Fruit fly (Drosophila melanogaster) whole organism, adult: ENCODE results near the gene Tsp3A.
A peak's percentile ranks its signal among the peaks of the same experiment; 100 is the strongest.

ENCODE experiments used
- CG11617 ChIP-seq: fragments of 200-800 bp; sonication (Bioruptor generic); optimal IDR thresholded peaks from 2 replicates; lab custom pipeline; 2017; ENCODE audit warnings: mild to moderate bottlenecking, missing biosample characterization, missing genetic modification reagents, missing genetic modification characterization
- CG12768 ChIP-seq: fragments of 200-800 bp; sonication (Bioruptor generic); optimal IDR thresholded peaks from 2 replicates; lab custom pipeline; 2017; ENCODE audit warnings: missing biosample characterization, missing genetic modification characterization, mild to moderate bottlenecking, moderate library complexity, missing genetic modification reagents
- CG14711 ChIP-seq: fragments of 200-800 bp; sonication (Bioruptor generic); optimal IDR thresholded peaks from 2 replicates; lab custom pipeline; 2018; ENCODE audit warnings: missing biosample characterization, mild to moderate bottlenecking, missing genetic modification characterization, moderate library complexity
- CG1620 ChIP-seq: fragments of 200-800 bp; sonication (Bioruptor generic); optimal IDR thresholded peaks from 2 replicates; lab custom pipeline; 2016; ENCODE audit warnings: missing biosample characterization, missing genetic modification characterization
- CG33017 ChIP-seq: fragments of 200-800 bp; sonication (Bioruptor generic); optimal IDR thresholded peaks from 2 replicates; lab custom pipeline; 2018; ENCODE audit warnings: missing biosample characterization, mild to moderate bottlenecking, missing genetic modification characterization, moderate library complexity
- CG5204 ChIP-seq: fragments of 200-800 bp; sonication (Bioruptor generic); optimal IDR thresholded peaks from 2 replicates; lab custom pipeline; 2016; ENCODE audit warnings: missing biosample characterization, missing genetic modification characterization
- CG7045 ChIP-seq: fragments of 200-800 bp; sonication (Bioruptor generic); optimal IDR thresholded peaks from 2 replicates; lab custom pipeline; 2017; ENCODE audit warnings: missing biosample characterization, mild to moderate bottlenecking, missing genetic modification characterization
- CG7101 ChIP-seq: fragments of 200-800 bp; sonication (Bioruptor generic); optimal IDR thresholded peaks from 2 replicates; lab custom pipeline; 2018; ENCODE audit warnings: missing biosample characterization, mild to moderate bottlenecking, missing genetic modification characterization, moderate library complexity
- Clk ChIP-seq: fragments of 200-800 bp; sonication (Bioruptor generic); optimal IDR thresholded peaks from 2 replicates; lab custom pipeline; 2017; ENCODE audit warnings: missing biosample characterization, missing genetic modification characterization
- Crg-1 ChIP-seq: fragments of 200-800 bp; sonication (Bioruptor generic); optimal IDR thresholded peaks from 2 replicates; lab custom pipeline; 2016; ENCODE audit warnings: missing biosample characterization, missing genetic modification characterization
- Hr96 ChIP-seq: fragments of 200-800 bp; sonication (Bioruptor generic); optimal IDR thresholded peaks from 2 replicates; lab custom pipeline; 2016; ENCODE audit warnings: missing biosample characterization, missing genetic modification characterization
- Mnt ChIP-seq: fragments of 200-800 bp; sonication (Bioruptor generic); optimal IDR thresholded peaks from 2 replicates; lab custom pipeline; 2016; ENCODE audit warnings: missing biosample characterization, mild to moderate bottlenecking, missing genetic modification characterization
- bab1 ChIP-seq: fragments of 200-800 bp; sonication (Bioruptor generic); optimal IDR thresholded peaks from 3 replicates; lab custom pipeline; 2019; ENCODE audit warnings: missing biosample characterization, mild to moderate bottlenecking, missing genetic modification characterization, moderate library complexity
- cic ChIP-seq: fragments of 200-800 bp; sonication (Bioruptor generic); optimal IDR thresholded peaks from 2 replicates; lab custom pipeline; 2017; ENCODE audit warnings: missing biosample characterization, mild to moderate bottlenecking, missing genetic modification characterization, moderate library complexity
- cnc ChIP-seq, 2 experiments: fragments of >200 bp; optimal IDR thresholded peaks; 2 replicates each; lab custom pipeline; 2017
- kay ChIP-seq: fragments of 200-800 bp; sonication (Bioruptor generic); peaks from one replicate; lab custom pipeline; 2016; ENCODE audit warnings: missing biosample characterization, missing genetic modification characterization, borderline replicate concordance
- ovo ChIP-seq: fragments of 200-800 bp; sonication (Bioruptor generic); optimal IDR thresholded peaks from 2 replicates; lab custom pipeline; 2016; ENCODE audit warnings: missing biosample characterization, missing genetic modification characterization
- pad ChIP-seq: fragments of 200-800 bp; sonication (Bioruptor generic); optimal IDR thresholded peaks from 3 replicates; lab custom pipeline; 2017; ENCODE audit warnings: missing biosample characterization, missing genetic modification characterization, mild to moderate bottlenecking, moderate library complexity, missing genetic modification reagents
- tj ChIP-seq: fragments of 200-800 bp; sonication (Bioruptor generic); optimal IDR thresholded peaks from 3 replicates; lab custom pipeline; 2017; ENCODE audit warnings: missing biosample characterization, mild to moderate bottlenecking, missing genetic modification characterization, moderate library complexity
- toe ChIP-seq: fragments of 200-800 bp; sonication (Bioruptor generic); optimal IDR thresholded peaks from 2 replicates; lab custom pipeline; 2016; ENCODE audit warnings: missing biosample characterization, missing genetic modification characterization

Gene Tsp3A

dm6 chrX:2648959-2649358 is 29.4 kb upstream of the Tsp3A start:
- no peak for TF ChIP-seq cic (GFP tag; lab: Kevin White, UChicago)
- TF ChIP-seq kay, result peak; percentile 74
- no peak for TF ChIP-seq Hr96
- TF ChIP-seq CG7045 (GFP tag; lab: Kevin White, UChicago), result no peak

DNA sequence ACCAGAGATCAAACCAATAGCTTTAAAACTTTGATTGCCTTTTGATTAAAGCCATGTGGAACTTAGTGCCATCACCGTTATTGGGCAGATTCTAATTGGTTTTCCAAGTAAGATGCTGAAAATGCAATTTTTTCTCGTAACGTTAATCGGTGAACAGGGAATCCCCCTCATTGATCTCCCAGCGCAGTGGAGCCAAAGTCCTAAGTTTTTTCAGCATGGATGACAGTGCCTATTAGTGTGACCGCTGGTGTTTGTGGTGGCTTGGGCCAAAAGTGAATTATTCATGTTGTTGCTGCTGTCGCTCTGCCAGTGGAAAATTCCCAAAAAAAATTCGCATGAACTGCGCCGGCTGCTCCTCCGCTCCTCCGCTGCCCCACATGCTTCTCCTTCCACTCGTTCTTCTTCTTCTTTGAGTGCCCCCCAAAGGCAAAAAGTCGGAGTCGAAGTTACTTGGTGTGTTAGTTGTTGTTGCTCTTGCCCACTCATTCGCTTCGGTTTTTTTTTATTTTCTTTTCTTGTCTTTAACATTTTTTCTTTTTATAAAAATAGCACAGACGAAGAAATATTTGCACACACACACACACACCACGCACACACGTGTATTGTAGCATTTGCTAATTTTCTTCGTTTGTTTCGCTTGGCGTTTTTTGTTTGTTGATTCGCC is 28.5 kb upstream of the Tsp3A start:
- no peak for TF ChIP-seq bab1 (GFP tag; lab: Kevin White, UChicago)
- no peak for TF ChIP-seq Clk (GFP tag; lab: Kevin White, UChicago)

DNA sequence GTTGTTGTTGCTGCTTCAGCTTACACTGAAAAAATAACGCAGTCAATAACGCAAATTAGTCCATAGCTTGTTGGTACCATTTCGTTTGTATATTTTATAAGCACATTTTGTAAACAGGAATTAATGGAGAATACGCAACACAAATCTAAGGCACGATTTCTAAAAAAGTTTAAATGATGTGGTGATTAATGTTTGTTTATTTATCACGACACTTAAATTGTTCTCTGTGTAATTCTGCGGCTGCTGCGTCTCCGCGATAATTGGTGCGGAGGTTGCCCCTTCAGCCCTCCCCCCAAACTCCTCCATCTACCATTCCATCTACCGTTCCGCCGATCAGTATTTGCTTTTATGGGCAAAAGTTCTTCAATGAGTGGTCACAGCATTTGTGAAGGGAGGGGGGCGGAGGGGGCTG is 27.9 kb upstream of the Tsp3A start:
- no peak for TF ChIP-seq CG5204 (GFP tag; lab: Kevin White, UChicago)
- TF ChIP-seq kay, result peak; percentile 34

DNA sequence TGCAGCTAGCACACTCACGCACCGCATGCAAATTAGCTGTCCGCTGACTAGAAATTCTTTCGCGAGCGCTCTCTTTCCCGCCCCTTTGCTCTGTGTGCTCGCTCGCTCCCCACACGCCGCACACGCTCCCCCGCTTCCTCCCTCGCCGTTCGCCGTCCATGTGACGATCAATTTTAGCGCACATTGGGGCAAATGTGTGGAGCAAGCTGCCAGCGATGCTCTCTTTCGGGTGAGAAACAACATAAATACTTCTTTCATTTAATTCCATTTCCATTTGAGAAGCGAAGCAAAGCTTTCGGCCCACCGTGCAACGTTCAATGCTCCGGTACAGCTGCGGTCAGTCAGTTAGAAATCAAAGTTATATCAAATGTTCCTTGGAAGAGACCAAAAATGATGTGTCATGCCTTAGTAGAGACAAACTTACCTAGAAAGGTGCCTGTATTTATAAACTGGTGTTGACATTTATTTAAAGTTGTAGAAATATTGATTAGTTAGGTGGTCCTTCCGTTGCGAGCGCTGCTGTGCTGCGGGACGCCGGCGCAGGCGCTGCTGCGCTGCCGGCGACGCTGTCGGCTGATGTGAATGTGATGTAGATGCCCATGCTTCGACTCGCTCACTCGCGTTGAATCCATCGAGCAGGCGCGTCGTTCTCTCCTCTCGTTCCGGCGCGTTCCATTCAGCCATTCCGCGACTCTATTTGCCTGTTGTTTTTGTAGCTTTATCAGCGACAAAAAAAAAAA is 26.7 kb upstream of the Tsp3A start:
- TF ChIP-seq cic (GFP tag; lab: Kevin White, UChicago), result peak; percentile 69
- TF ChIP-seq Mnt (GFP tag; lab: Kevin White, UChicago), result peak; percentile 84
- peak; percentile 85 for TF ChIP-seq CG12768 (GFP tag; lab: Kevin White, UChicago)
- TF ChIP-seq toe (GFP tag; lab: Kevin White, UChicago), result peak; percentile 49
- TF ChIP-seq cnc (optimal IDR thresholded peaks at IDR 0.05; lab: Kevin White, UChicago), result no peak
- TF ChIP-seq Crg-1, result peak; percentile 66
- TF ChIP-seq CG33017, result peak; percentile 88
- TF ChIP-seq Clk (GFP tag; lab: Kevin White, UChicago), result peak; percentile 77
- peak; percentile 89 for TF ChIP-seq CG5204 (GFP tag; lab: Kevin White, UChicago)
- peak; percentile 95 for TF ChIP-seq bab1 (GFP tag; lab: Kevin White, UChicago)
- TF ChIP-seq ovo (GFP tag; lab: Kevin White, UChicago), result peak; percentile 46
- peak; percentile 94 for TF ChIP-seq CG7101 (tag; lab: Kevin White, UChicago)
- peak; percentile 56 for TF ChIP-seq kay
- TF ChIP-seq tj (GFP tag; lab: Kevin White, UChicago), result peak; percentile 83
- TF ChIP-seq CG14711, result peak; percentile 88
- peak; percentile 95 for TF ChIP-seq CG11617 (GFP tag; lab: Kevin White, UChicago)
- TF ChIP-seq CG7045 (GFP tag; lab: Kevin White, UChicago), result peak; percentile 93
- peak; percentile 93 for TF ChIP-seq Hr96
- TF ChIP-seq CG1620 (GFP tag; lab: Kevin White, UChicago), result peak; percentile 84
- TF ChIP-seq pad (GFP tag; lab: Kevin White, UChicago), result peak; percentile 83

DNA sequence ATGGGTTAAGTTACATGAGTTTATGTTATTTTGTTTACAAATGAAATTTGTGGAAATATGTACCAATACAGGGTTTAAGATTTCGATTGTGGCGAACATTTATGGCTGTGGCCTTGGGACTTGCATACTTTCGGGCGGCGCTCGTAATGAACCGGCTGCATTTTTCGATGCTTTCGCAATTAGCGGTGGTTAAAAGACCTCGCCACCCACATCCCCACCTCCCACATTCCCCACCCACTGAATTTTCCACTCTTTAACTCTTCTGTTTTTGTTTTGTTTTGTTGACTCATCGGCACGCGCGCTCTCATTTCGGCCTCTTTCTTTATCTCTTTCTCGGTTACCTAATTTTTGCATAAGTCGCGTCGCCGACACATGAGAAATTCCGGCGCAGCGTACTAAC is 26.1 kb upstream of the Tsp3A start:
- TF ChIP-seq Hr96, result no peak
- TF ChIP-seq cic (GFP tag; lab: Kevin White, UChicago), result no peak
- TF ChIP-seq toe (GFP tag; lab: Kevin White, UChicago), result no peak
- TF ChIP-seq CG11617 (GFP tag; lab: Kevin White, UChicago), result no peak
- no peak for TF ChIP-seq CG7045 (GFP tag; lab: Kevin White, UChicago)
- TF ChIP-seq cnc (optimal IDR thresholded peaks at IDR 0.05; lab: Kevin White, UChicago), result no peak
- TF ChIP-seq Crg-1, result no peak
- TF ChIP-seq CG14711, result no peak
- TF ChIP-seq pad (GFP tag; lab: Kevin White, UChicago), result no peak
- no peak for TF ChIP-seq bab1 (GFP tag; lab: Kevin White, UChicago)
- no peak for TF ChIP-seq CG12768 (GFP tag; lab: Kevin White, UChicago)

DNA sequence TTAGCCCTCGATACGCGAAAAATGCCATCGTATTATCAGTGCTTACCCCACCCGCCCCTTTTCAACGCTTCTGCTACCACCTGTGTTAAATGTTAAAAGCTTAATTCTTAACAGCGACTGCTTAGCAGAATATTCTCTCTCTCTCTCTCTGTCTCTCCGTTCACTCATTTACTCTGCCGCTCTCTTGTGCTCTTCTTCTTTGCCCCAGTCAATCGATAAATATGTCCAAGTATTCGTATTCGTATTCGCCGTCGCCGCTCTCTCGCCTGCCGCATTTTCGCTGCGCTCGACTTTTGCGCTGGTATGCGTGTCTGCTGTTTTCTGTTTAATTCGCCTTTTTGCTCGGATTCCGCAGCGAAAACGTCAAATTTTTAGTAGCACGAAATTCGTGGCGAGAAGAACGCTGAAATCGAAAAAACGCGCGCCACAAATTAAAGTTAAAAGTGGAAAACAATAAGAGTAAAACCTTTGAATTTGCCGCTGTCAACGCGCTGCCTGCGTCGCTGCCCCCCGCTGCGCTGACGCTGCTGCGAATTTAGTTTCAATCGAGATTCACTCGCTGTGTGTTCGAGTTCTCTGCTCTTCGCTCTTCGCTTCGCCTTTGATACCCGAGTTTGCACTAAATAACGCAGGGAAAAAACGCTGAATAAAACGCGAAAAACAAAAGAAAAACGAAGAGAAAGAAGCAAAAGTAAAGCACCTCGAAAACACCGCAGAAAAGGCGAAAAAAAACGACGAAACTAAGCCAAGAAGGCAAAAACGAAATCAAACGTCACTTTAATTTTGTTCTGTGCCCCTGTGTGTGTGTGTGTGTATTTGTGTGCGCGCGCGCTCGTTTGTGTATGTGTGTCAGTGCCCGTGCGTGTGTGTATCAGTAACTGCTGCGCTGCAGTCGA is 23.2 kb upstream of the Tsp3A start:
- TF ChIP-seq cic (GFP tag; lab: Kevin White, UChicago), result peak; percentile 21
- peak; percentile 75 for TF ChIP-seq tj (GFP tag; lab: Kevin White, UChicago)
- TF ChIP-seq CG7101 (tag; lab: Kevin White, UChicago), result peak; percentile 30
- TF ChIP-seq CG33017, result no peak
- peak; percentile 34 for TF ChIP-seq pad (GFP tag; lab: Kevin White, UChicago)
- TF ChIP-seq Mnt (GFP tag; lab: Kevin White, UChicago), result peak; percentile 34
- TF ChIP-seq toe (GFP tag; lab: Kevin White, UChicago), result no peak
- peak; percentile 23 for TF ChIP-seq CG12768 (GFP tag; lab: Kevin White, UChicago)
- TF ChIP-seq CG11617 (GFP tag; lab: Kevin White, UChicago), result peak; percentile 36
- TF ChIP-seq bab1 (GFP tag; lab: Kevin White, UChicago), result peak; percentile 1
- no peak for TF ChIP-seq CG1620 (GFP tag; lab: Kevin White, UChicago)
